Fruit fly (Drosophila melanogaster) whole organism, embryonic: ENCODE measurements around the gene Rtnl2.

Source experiments
- Ada2b ChIP-seq: fragments of 200-800 bp; sonication (Bioruptor generic); IDR thresholded peaks from 2 replicates; pipeline ENCODE4 v1.3.6; 2022; ENCODE audit warnings: missing biosample characterization, missing genetic modification characterization
- Aef1 ChIP-seq: fragments of 200-800 bp; sonication (Bioruptor generic); IDR thresholded peaks from 3 replicates; pipeline ENCODE4 v1.3.6; 2022; ENCODE audit warnings: missing biosample characterization, missing genetic modification characterization
- Atf6 ChIP-seq: fragments of 200-800 bp; sonication (Bioruptor generic); IDR thresholded peaks from 2 replicates; pipeline ENCODE4 v1.3.6; 2022; ENCODE audit warnings: missing biosample characterization, missing genetic modification characterization
- CG1024 ChIP-seq: fragments of 200-800 bp; sonication (Bioruptor generic); IDR thresholded peaks from 2 replicates; pipeline ENCODE4 v1.3.6; 2022; ENCODE audit warnings: missing biosample characterization, missing genetic modification characterization
- CG10321 ChIP-seq: fragments of 200-800 bp; sonication (Bioruptor generic); IDR thresholded peaks from 2 replicates; pipeline ENCODE4 v1.3.6; 2022; ENCODE audit warnings: missing biosample characterization, missing genetic modification characterization
- CG10543 ChIP-seq: fragments of 200-800 bp; sonication (Bioruptor generic); optimal IDR thresholded peaks from 3 replicates; lab custom pipeline; 2017; ENCODE audit warnings: missing biosample characterization, mild to moderate bottlenecking, missing genetic modification characterization, moderate library complexity
- CG11085 ChIP-seq: fragments of 200-800 bp; sonication (Bioruptor generic); IDR thresholded peaks from 2 replicates; pipeline ENCODE4 v1.3.6; 2022; ENCODE audit warnings: missing biosample characterization, missing genetic modification characterization
- CG11504 ChIP-seq: fragments of 200-800 bp; sonication (Bioruptor generic); optimal IDR thresholded peaks from 3 replicates; lab custom pipeline; 2019; ENCODE audit warnings: missing biosample characterization, mild to moderate bottlenecking, missing genetic modification characterization, moderate library complexity
- CG12155 ChIP-seq: fragments of 200-800 bp; sonication (Bioruptor generic); optimal IDR thresholded peaks from 3 replicates; lab custom pipeline; 2016; ENCODE audit warnings: missing biosample characterization, missing genetic modification characterization
- CG13624 ChIP-seq: fragments of 200-800 bp; sonication (Bioruptor generic); optimal IDR thresholded peaks from 2 replicates; lab custom pipeline; 2016; ENCODE audit warnings: missing biosample characterization, missing genetic modification characterization
- CG14667 ChIP-seq: fragments of 200-800 bp; sonication (Bioruptor generic); IDR thresholded peaks from 2 replicates; pipeline ENCODE4 v1.3.6; 2022; ENCODE audit warnings: missing biosample characterization, missing genetic modification characterization
- CG14710 ChIP-seq: fragments of 200-800 bp; sonication (Bioruptor generic); optimal IDR thresholded peaks from 3 replicates; lab custom pipeline; 2019; ENCODE audit warnings: missing biosample characterization, mild to moderate bottlenecking, missing genetic modification characterization, moderate library complexity
- CG1529 ChIP-seq: fragments of 200-800 bp; sonication (Bioruptor generic); optimal IDR thresholded peaks from 3 replicates; lab custom pipeline; 2018; ENCODE audit warnings: missing biosample characterization, missing genetic modification characterization
- CG1792 ChIP-seq: fragments of 200-800 bp; sonication (Bioruptor generic); optimal IDR thresholded peaks from 2 replicates; lab custom pipeline; 2016; ENCODE audit warnings: missing biosample characterization, missing genetic modification characterization
- CG2875 ChIP-seq: fragments of 200-800 bp; sonication (Bioruptor generic); optimal IDR thresholded peaks from 2 replicates; lab custom pipeline; 2017; ENCODE audit warnings: missing biosample characterization, mild to moderate bottlenecking, missing genetic modification characterization, missing genetic modification reagents
- CG30403 ChIP-seq: fragments of 200-800 bp; sonication (Bioruptor generic); optimal IDR thresholded peaks from 3 replicates; lab custom pipeline; 2016; ENCODE audit warnings: missing biosample characterization, missing genetic modification characterization
- CG3065 ChIP-seq: fragments of 200-800 bp; sonication (Bioruptor generic); optimal IDR thresholded peaks from 2 replicates; lab custom pipeline; 2016; ENCODE audit warnings: missing biosample characterization, missing genetic modification characterization
- CG32772 ChIP-seq: fragments of 200-800 bp; sonication (Bioruptor generic); IDR thresholded peaks from 2 replicates; pipeline ENCODE4 v1.3.6; 2022; ENCODE audit warnings: missing biosample characterization, missing genetic modification characterization
- CG6813 ChIP-seq: fragments of 200-800 bp; sonication (Bioruptor generic); optimal IDR thresholded peaks from 2 replicates; lab custom pipeline; 2017; ENCODE audit warnings: missing biosample characterization, missing genetic modification characterization, mild to moderate bottlenecking, moderate library complexity, missing genetic modification reagents
- CG6854 ChIP-seq: fragments of 200-800 bp; sonication (Bioruptor generic); optimal IDR thresholded peaks from 3 replicates; lab custom pipeline; 2017; ENCODE audit warnings: missing biosample characterization, mild to moderate bottlenecking, missing genetic modification characterization
- CG7963 ChIP-seq: fragments of 200-800 bp; sonication (Bioruptor generic); IDR thresholded peaks from 3 replicates; pipeline ENCODE4 v1.3.6; 2022; ENCODE audit warnings: missing biosample characterization, missing genetic modification characterization; ENCODE audit not compliant: partially characterized antibody
- CG8359 ChIP-seq: fragments of 200-800 bp; sonication (Bioruptor generic); optimal IDR thresholded peaks from 2 replicates; lab custom pipeline; 2017; ENCODE audit warnings: missing biosample characterization, mild to moderate bottlenecking, missing genetic modification characterization, borderline replicate concordance
- CG8388 ChIP-seq: fragments of 200-800 bp; sonication (Bioruptor generic); optimal IDR thresholded peaks from 2 replicates; lab custom pipeline; 2019; ENCODE audit warnings: missing biosample characterization, mild to moderate bottlenecking, missing genetic modification characterization, moderate library complexity
- CG9817 ChIP-seq: fragments of 200-800 bp; sonication (Bioruptor generic); optimal IDR thresholded peaks from 2 replicates; lab custom pipeline; 2018; ENCODE audit warnings: missing biosample characterization, mild to moderate bottlenecking, missing genetic modification characterization, moderate library complexity
- CoRest ChIP-seq: fragments of 200-800 bp; sonication (Bioruptor generic); optimal IDR thresholded peaks from 3 replicates; lab custom pipeline; 2018; ENCODE audit warnings: missing biosample characterization, mild to moderate bottlenecking, missing genetic modification characterization, moderate library complexity
- D ChIP-seq, 2 experiments: fragments of 200-800 bp in 1 of 2; fragments of >200 bp in 1 of 2; sonication (Bioruptor generic) in 1 of 2; optimal IDR thresholded peaks; 2 replicates in 1 of 2; 3 replicates in 1 of 2; lab custom pipeline; 2017; ENCODE audit warnings: mild to moderate bottlenecking in 1 of 2, missing biosample characterization in 1 of 2, missing genetic modification characterization in 1 of 2, missing genetic modification reagents in 1 of 2
- Dbx ChIP-seq: fragments of 200-800 bp; sonication (Bioruptor generic); IDR thresholded peaks from 3 replicates; pipeline ENCODE4 v1.3.6; 2022; ENCODE audit warnings: missing biosample characterization, missing genetic modification characterization
- Doc2 ChIP-seq: fragments of 200-800 bp; sonication (Bioruptor generic); IDR thresholded peaks from 2 replicates; pipeline ENCODE4 v1.3.6; 2022; ENCODE audit warnings: missing biosample characterization, missing genetic modification characterization
- Kr ChIP-seq: fragments of 200-800 bp; sonication (Bioruptor generic); optimal IDR thresholded peaks from 2 replicates; lab custom pipeline; 2017; ENCODE audit warnings: missing biosample characterization, mild to moderate bottlenecking, missing genetic modification characterization
- Meics ChIP-seq: fragments of 200-800 bp; sonication (Bioruptor generic); optimal IDR thresholded peaks from 2 replicates; lab custom pipeline; 2017; ENCODE audit warnings: missing biosample characterization, mild to moderate bottlenecking, missing genetic modification characterization
- Ptx1 ChIP-seq: fragments of 200-800 bp; sonication (Bioruptor generic); IDR thresholded peaks from 2 replicates; pipeline ENCODE4 v1.3.6; 2022; ENCODE audit warnings: missing biosample characterization, missing genetic modification characterization
- Ssrp ChIP-seq: fragments of 200-800 bp; sonication (Bioruptor generic); optimal IDR thresholded peaks from 2 replicates; lab custom pipeline; 2018; ENCODE audit warnings: missing biosample characterization, mild to moderate bottlenecking, missing genetic modification characterization, moderate library complexity
- crc ChIP-seq: fragments of 200-800 bp; sonication (Bioruptor generic); optimal IDR thresholded peaks from 2 replicates; lab custom pipeline; 2016; ENCODE audit warnings: missing biosample characterization, missing genetic modification characterization
- dpn ChIP-seq, 2 experiments: fragments of 200-800 bp; sonication (Bioruptor generic); optimal IDR thresholded peaks; 3 replicates each; lab custom pipeline; 2016; ENCODE audit warnings: missing biosample characterization in 2 of 2, missing genetic modification characterization in 2 of 2
- ems ChIP-seq: fragments of 200-800 bp; sonication (Bioruptor generic); optimal IDR thresholded peaks from 3 replicates; lab custom pipeline; 2016; ENCODE audit warnings: missing biosample characterization, missing genetic modification characterization
- eve ChIP-seq, 2 experiments: fragments of >200 bp; optimal IDR thresholded peaks; 2 replicates each; lab custom pipeline; 2017; ENCODE audit warnings: missing biosample characterization in 2 of 2, missing genetic modification characterization in 2 of 2
- gce ChIP-seq: fragments of 200-800 bp; sonication (Bioruptor generic); IDR thresholded peaks from 3 replicates; pipeline ENCODE4 v1.3.6; 2022; ENCODE audit warnings: missing biosample characterization, missing genetic modification characterization
- h ChIP-seq: fragments of >200 bp; optimal IDR thresholded peaks from 2 replicates; lab custom pipeline; 2017
- inv ChIP-seq: fragments of 200-800 bp; sonication (Bioruptor generic); IDR thresholded peaks from 2 replicates; pipeline ENCODE4 v1.3.6; 2022; ENCODE audit warnings: missing biosample characterization, missing genetic modification characterization; ENCODE audit not compliant: partially characterized antibody
- ken ChIP-seq: fragments of 200-800 bp; sonication (Bioruptor generic); IDR thresholded peaks from 3 replicates; pipeline ENCODE4 v1.3.6; 2022; ENCODE audit warnings: missing biosample characterization, missing genetic modification characterization
- lilli ChIP-seq: fragments of 200-800 bp; sonication (Bioruptor generic); optimal IDR thresholded peaks from 3 replicates; lab custom pipeline; 2016; ENCODE audit warnings: missing biosample characterization, missing genetic modification characterization
- lov ChIP-seq, 2 experiments: fragments of 200-800 bp in 1 of 2; fragments of >200 bp in 1 of 2; sonication (Bioruptor generic) in 1 of 2; IDR thresholded peaks in 1 of 2; optimal IDR thresholded peaks in 1 of 2; 2 replicates in 1 of 2; 3 replicates in 1 of 2; pipeline versions ENCODE4 v1.3.6 to Lab custom; 2017 to 2022; ENCODE audit warnings: missing biosample characterization in 1 of 2, missing genetic modification characterization in 1 of 2
- nau ChIP-seq: fragments of 200-800 bp; sonication (Bioruptor generic); optimal IDR thresholded peaks from 3 replicates; lab custom pipeline; 2017; ENCODE audit warnings: missing biosample characterization, mild to moderate bottlenecking, missing genetic modification characterization, missing genetic modification reagents
- oc ChIP-seq: fragments of 200-800 bp; sonication (Bioruptor generic); optimal IDR thresholded peaks from 2 replicates; lab custom pipeline; 2018; ENCODE audit warnings: missing biosample characterization, mild to moderate bottlenecking, missing genetic modification characterization, moderate library complexity
- pan ChIP-seq, 4 experiments: fragments of >200 bp in 3 of 4; fragments of 200-800 bp in 1 of 4; sonication (Bioruptor generic) in 1 of 4; optimal IDR thresholded peaks in 3 of 4; IDR thresholded peaks in 1 of 4; 2 replicates each; pipeline versions ENCODE4 v1.3.6 to Lab custom; 2017 to 2022; ENCODE audit warnings: missing biosample characterization in 2 of 4, missing genetic modification characterization in 2 of 4, mixed read lengths in 1 of 4
- tup ChIP-seq: fragments of 200-800 bp; sonication (Bioruptor generic); optimal IDR thresholded peaks from 2 replicates; lab custom pipeline; 2016; ENCODE audit warnings: missing biosample characterization, mild to moderate bottlenecking, missing genetic modification characterization, moderate library complexity
- tx ChIP-seq: fragments of 200-800 bp; sonication (Bioruptor generic); optimal IDR thresholded peaks from 2 replicates; lab custom pipeline; 2016; ENCODE audit warnings: missing biosample characterization, missing genetic modification characterization
- vfl ChIP-seq: fragments of 200-800 bp; sonication (Bioruptor generic); optimal IDR thresholded peaks from 2 replicates; lab custom pipeline; 2016; ENCODE audit warnings: missing biosample characterization, missing genetic modification characterization
- z ChIP-seq: fragments of 200-800 bp; sonication (Bioruptor generic); IDR thresholded peaks from 3 replicates; pipeline ENCODE4 v1.3.6; 2022; ENCODE audit warnings: missing biosample characterization, missing genetic modification characterization
- zf30C ChIP-seq: fragments of 200-800 bp; sonication (Bioruptor generic); optimal IDR thresholded peaks from 3 replicates; lab custom pipeline; 2018; ENCODE audit warnings: missing biosample characterization, mild to moderate bottlenecking, missing genetic modification characterization

Gene Rtnl2

dm6 chr3R:7500513-7500912 lies 29.5 kb downstream of the Rtnl2 start (continued):
- TF ChIP-seq CoRest (tag; lab: Kevin White, UChicago) (peak; percentile 30), CG8359 (no peak), CG1024 (GFP tag; lab: Robert Waterston, UW) (no peak), CG2875 (GFP tag; lab: Kevin White, UChicago) (no peak), gce (GFP tag; lab: Robert Waterston, UW) (no peak), lilli (GFP tag; lab: Kevin White, UChicago) (peak; percentile 59), CG30403 (GFP tag; lab: Kevin White, UChicago) (peak; percentile 4), CG6854 (GFP tag; lab: Kevin White, UChicago) (no peak), nau (no peak), Ptx1 (GFP tag; lab: Robert Waterston, UW) (peak; percentile 54), CG9817 (tag; lab: Kevin White, UChicago) (peak; percentile 15), crc (GFP tag; lab: Kevin White, UChicago) (no peak), pan (optimal IDR thresholded peaks at IDR 0.05; lab: Kevin White, UChicago) (no peak), pan (GFP tag; optimal IDR thresholded peaks at IDR 0.05 in 1 of 2, IDR thresholded peaks at IDR 0.05 in 1 of 2) (peak in 1 of 2 experiments; percentile 32), Aef1 (GFP tag; lab: Robert Waterston, UW) (no peak), Ada2b (peak; percentile 43; the same call in 1 of the 2 replicates), tup (GFP tag; lab: Kevin White, UChicago) (no peak), Kr (no peak), CG12155 (peak; percentile 42), CG10321 (GFP tag; lab: Robert Waterston, UW) (no peak), CG13624 (GFP tag; lab: Kevin White, UChicago) (peak; percentile 33), CG1792 (GFP tag; lab: Kevin White, UChicago) (no peak), ems (GFP tag; lab: Kevin White, UChicago) (no peak), CG8388 (GFP tag; lab: Kevin White, UChicago) (no peak), CG1529 (GFP tag; lab: Kevin White, UChicago) (no peak), oc (tag; lab: Kevin White, UChicago) (no peak), CG3065 (GFP tag; lab: Kevin White, UChicago) (no peak), CG7963 (GFP tag; lab: Robert Waterston, UW) (no peak), h (lab: Kevin White, UChicago) (no peak), inv (GFP tag; lab: Robert Waterston, UW) (no peak), ken (GFP tag; lab: Robert Waterston, UW) (no peak), Ssrp (no peak), Doc2 (GFP tag; lab: Robert Waterston, UW) (no peak), CG32772 (GFP tag; lab: Robert Waterston, UW) (no peak), z (GFP tag; lab: Robert Waterston, UW) (no peak), CG6813 (no peak), Atf6 (GFP tag; lab: Robert Waterston, UW) (peak; percentile 62), dpn (GFP tag; optimal IDR thresholded peaks at IDR 0.05; lab: Kevin White, UChicago) (peak in 1 of 2 experiments; percentile 51), tx (peak; percentile 15), Dbx (peak; percentile 22; the same call in 1 of the 3 replicates), CG11504 (tag; lab: Kevin White, UChicago) (peak; percentile 50), D (optimal IDR thresholded peaks at IDR 0.05; lab: Kevin White, UChicago) (no peak), D (GFP tag; optimal IDR thresholded peaks at IDR 0.05; lab: Kevin White, UChicago) (no peak), CG11085 (GFP tag; lab: Robert Waterston, UW) (no peak), eve (GFP tag; optimal IDR thresholded peaks at IDR 0.05; lab: Kevin White, UChicago) (peak in 1 of 2 experiments; percentile 21), lov (optimal IDR thresholded peaks at IDR 0.05; lab: Kevin White, UChicago) (no peak), lov (GFP tag; IDR thresholded peaks at IDR 0.05; lab: Robert Waterston, UW) (no peak), CG14710 (tag; lab: Kevin White, UChicago) (no peak), Meics (peak; percentile 36), vfl (GFP tag; lab: Kevin White, UChicago) (no peak), CG10543 (GFP tag; lab: Kevin White, UChicago) (no peak), CG14667 (GFP tag; lab: Robert Waterston, UW) (no peak), zf30C (GFP tag; lab: Kevin White, UChicago) (no peak)
